Worm (Caenorhabditis elegans): ENCODE results near the gene K01A12.4.

The K01A12.4 gene

ce11 chrX:8605005-8605404 is 5.7 kb upstream of the K01A12.4 start, which contains the start of the genes H35N09.2 and H35N09.1:
H35N09.2 (minus strand) TSS chrX:8605058.
H35N09.1 (plus strand) TSS chrX:8605339.
- no peak for TF ChIP-seq hmg-4 (GFP tag; optimal IDR thresholded peaks at IDR 0.05)
- TF ChIP-seq F13C5.2 (tag; optimal IDR thresholded peaks at IDR 0.05) = peak; percentile 53

DNA sequence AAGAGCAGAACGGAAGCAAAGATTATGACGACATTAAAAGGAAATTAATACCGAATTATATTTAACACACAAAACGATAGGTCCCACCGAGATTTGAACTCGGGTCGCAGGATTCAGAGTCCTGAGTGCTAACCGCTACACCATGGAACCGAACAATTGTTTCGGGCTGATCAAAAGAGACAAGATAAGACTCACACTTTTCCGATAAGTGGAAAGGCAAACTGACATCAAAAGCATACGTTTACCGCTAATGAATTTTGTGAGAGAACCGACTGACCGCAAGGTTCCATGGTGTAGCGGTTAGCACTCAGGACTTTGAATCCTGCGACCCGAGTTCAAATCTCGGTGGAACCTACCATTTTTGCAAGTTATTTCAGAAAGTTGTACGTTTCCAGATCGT is 1.9 kb upstream of the K01A12.4 start:
- no peak; the same call in 1 of the 2 replicates for TF ChIP-seq tbx-37 (GFP tag; conservative IDR thresholded peaks at IDR 0.05)
- no peak for TF ChIP-seq B0310.2 (tag; optimal IDR thresholded peaks at IDR 0.05)
- no peak for TF ChIP-seq ceh-13 (GFP tag; optimal IDR thresholded peaks at IDR 0.05)
- TF ChIP-seq hmbx-1 (tag; optimal IDR thresholded peaks at IDR 0.05) = no peak
- no peak for TF ChIP-seq ets-7 (tag; optimal IDR thresholded peaks at IDR 0.05)
- no peak for TF ChIP-seq flt-1 (GFP tag; IDR thresholded peaks at IDR 0.05)

ce11 chrX:8612278-8612677 is 1.6 kb downstream of the K01A12.4 start:
- TF ChIP-seq tbx-11 (GFP tag; IDR thresholded peaks at IDR 0.05) = no peak
- no peak for TF ChIP-seq B0310.2 (tag; optimal IDR thresholded peaks at IDR 0.05)
- TF ChIP-seq pes-1 (GFP tag; IDR thresholded peaks at IDR 0.05) = no peak
- TF ChIP-seq ets-7 (tag; optimal IDR thresholded peaks at IDR 0.05) = no peak
- no peak for TF ChIP-seq hnd-1 (tag; optimal IDR thresholded peaks at IDR 0.05)
- TF ChIP-seq hmbx-1 (tag; optimal IDR thresholded peaks at IDR 0.05) = no peak
- no peak for TF ChIP-seq ceh-13 (GFP tag; optimal IDR thresholded peaks at IDR 0.05)
- no peak for TF ChIP-seq tra-4 (tag; optimal IDR thresholded peaks at IDR 0.05)
- TF ChIP-seq sea-1 (GFP tag; conservative IDR thresholded peaks at IDR 0.05) = no peak
- no peak for TF ChIP-seq scrt-1 (GFP tag; IDR thresholded peaks at IDR 0.05)

DNA sequence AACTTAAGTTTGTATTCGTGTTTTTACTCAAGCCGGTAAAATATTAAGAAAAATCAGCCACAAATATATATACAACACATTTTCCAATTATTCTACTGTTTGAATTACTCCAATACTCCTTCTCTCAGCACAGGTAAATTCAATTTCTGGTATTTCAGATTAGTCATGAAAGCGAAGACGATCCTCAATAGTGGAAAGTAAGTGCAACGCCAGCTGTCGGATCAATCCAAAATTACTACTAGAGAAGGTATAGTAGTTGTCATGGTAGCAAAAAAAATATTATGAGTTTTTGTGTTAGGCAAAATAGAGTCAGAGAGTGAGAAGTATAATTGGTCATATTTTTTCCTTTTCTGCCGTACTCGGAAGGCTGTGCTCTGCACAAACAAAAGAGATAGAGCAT is 2.3 kb downstream of the K01A12.4 start, which contains the start of gene K01A12.2:
TSS of gene K01A12.2 (plus strand) at position 301 of the 400 bp plus-strand sequence.
- TF ChIP-seq aly-1 (tag; optimal IDR thresholded peaks at IDR 0.05) (no peak), tbx-11 (GFP tag; IDR thresholded peaks at IDR 0.05) (no peak), ceh-36 (tag; optimal IDR thresholded peaks at IDR 0.05) (no peak), F13C5.2 (tag; optimal IDR thresholded peaks at IDR 0.05) (no peak), scrt-1 (GFP tag; IDR thresholded peaks at IDR 0.05) (no peak), tra-4 (tag; optimal IDR thresholded peaks at IDR 0.05) (no peak), pes-1 (GFP tag; IDR thresholded peaks at IDR 0.05) (no peak), hmg-4 (GFP tag; optimal IDR thresholded peaks at IDR 0.05) (no peak), tbx-37 (GFP tag; conservative IDR thresholded peaks at IDR 0.05) (no peak), flt-1 (GFP tag; IDR thresholded peaks at IDR 0.05) (no peak), hnd-1 (tag; optimal IDR thresholded peaks at IDR 0.05) (no peak), sea-1 (GFP tag; conservative IDR thresholded peaks at IDR 0.05) (no peak)

ce11 chrX:8623840-8624591 is 13.3 kb downstream of the K01A12.4 start:
- TF ChIP-seq hmg-4 (GFP tag; optimal IDR thresholded peaks at IDR 0.05) (no peak), ets-7 (tag; optimal IDR thresholded peaks at IDR 0.05) (no peak), scrt-1 (GFP tag; IDR thresholded peaks at IDR 0.05) (0 out of 2 replicates have a peak, but pooled peaks have one; percentile 50), pes-1 (GFP tag; IDR thresholded peaks at IDR 0.05) (peak; percentile 52; the same call in 1 of the 2 replicates), flt-1 (GFP tag; IDR thresholded peaks at IDR 0.05) (0 out of 2 replicates have a peak, but pooled peaks have one; percentile 10), sea-1 (GFP tag; conservative IDR thresholded peaks at IDR 0.05) (peak; percentile 42; the same call in 1 of the 2 replicates), hmbx-1 (tag; optimal IDR thresholded peaks at IDR 0.05) (no peak), ama-1 (optimal IDR thresholded peaks at IDR 0.05) (no peak), ceh-36 (tag; optimal IDR thresholded peaks at IDR 0.05) (peak; percentile 40), aly-1 (tag; optimal IDR thresholded peaks at IDR 0.05) (no peak), B0310.2 (tag; optimal IDR thresholded peaks at IDR 0.05) (no peak), tra-4 (tag; optimal IDR thresholded peaks at IDR 0.05) (no peak), F13C5.2 (tag; optimal IDR thresholded peaks at IDR 0.05) (no peak), tbx-37 (GFP tag; conservative IDR thresholded peaks at IDR 0.05) (no peak), ceh-13 (GFP tag; optimal IDR thresholded peaks at IDR 0.05) (no peak), tbx-11 (GFP tag; IDR thresholded peaks at IDR 0.05) (0 out of 2 replicates have a peak, but pooled peaks have one; percentile 5), hnd-1 (tag; optimal IDR thresholded peaks at IDR 0.05) (peak; percentile 36)

DNA sequence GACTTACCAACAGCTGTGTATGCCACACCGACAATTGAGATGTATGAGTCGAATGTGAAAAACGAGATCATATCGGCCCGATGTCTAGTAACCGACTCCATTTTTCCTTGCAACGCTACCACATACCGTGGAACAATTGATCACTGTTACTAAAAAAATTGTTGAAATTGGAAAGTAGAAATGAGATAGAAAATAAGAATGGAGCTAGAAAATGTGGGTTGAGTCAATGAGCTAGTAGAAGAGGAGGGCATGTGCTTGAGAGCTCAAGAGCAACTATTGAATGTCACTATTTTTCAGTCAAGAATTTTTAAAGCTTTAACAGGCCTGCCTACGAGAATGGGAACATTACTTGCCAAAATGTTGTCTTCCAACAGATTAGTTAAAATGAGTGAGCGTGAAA is 14.4 kb downstream of the K01A12.4 start, which contains the start of gene K01A12.3:
TSS of gene K01A12.3 (minus strand) at position 101 of the 400 bp plus-strand sequence.
- TF ChIP-seq B0310.2 (tag; optimal IDR thresholded peaks at IDR 0.05) (no peak), flt-1 (GFP tag; IDR thresholded peaks at IDR 0.05) (no peak), tbx-11 (GFP tag; IDR thresholded peaks at IDR 0.05) (no peak), scrt-1 (GFP tag; IDR thresholded peaks at IDR 0.05) (no peak), F13C5.2 (tag; optimal IDR thresholded peaks at IDR 0.05) (no peak), hnd-1 (tag; optimal IDR thresholded peaks at IDR 0.05) (no peak), ama-1 (optimal IDR thresholded peaks at IDR 0.05) (no peak), tra-4 (tag; optimal IDR thresholded peaks at IDR 0.05) (no peak), tbx-37 (GFP tag; conservative IDR thresholded peaks at IDR 0.05) (no peak), hmg-4 (GFP tag; optimal IDR thresholded peaks at IDR 0.05) (no peak), aly-1 (tag; optimal IDR thresholded peaks at IDR 0.05) (no peak), ceh-13 (GFP tag; optimal IDR thresholded peaks at IDR 0.05) (no peak), pes-1 (GFP tag; IDR thresholded peaks at IDR 0.05) (no peak), hmbx-1 (tag; optimal IDR thresholded peaks at IDR 0.05) (no peak), sea-1 (GFP tag; conservative IDR thresholded peaks at IDR 0.05) (no peak)

DNA sequence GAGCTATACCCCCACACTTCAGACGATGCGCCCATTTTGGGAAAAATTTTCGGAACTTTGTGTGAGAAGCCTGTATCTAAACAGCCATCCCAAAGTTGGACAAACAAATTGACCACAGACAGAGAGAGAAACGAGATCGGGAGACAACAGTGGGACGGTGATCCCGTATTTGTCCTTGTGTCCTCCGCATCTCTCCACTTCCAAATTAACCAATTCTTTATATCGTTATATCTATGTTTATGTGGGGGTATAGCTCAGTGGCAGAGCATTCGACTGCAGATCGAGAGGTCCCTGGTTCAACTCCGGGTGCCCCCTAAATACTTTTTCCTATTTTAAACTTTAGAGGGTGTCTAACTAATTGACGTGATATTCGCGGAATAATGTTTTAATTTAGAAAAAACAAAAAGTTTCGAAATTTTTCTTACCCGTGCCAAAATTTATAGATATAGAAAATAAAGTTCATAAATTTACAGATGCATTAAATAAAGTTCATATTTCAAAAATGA is 28.0 kb downstream of the K01A12.4 start:
- no peak for TF ChIP-seq ceh-13 (GFP tag; optimal IDR thresholded peaks at IDR 0.05)
- peak; percentile 84 for TF ChIP-seq pes-1 (GFP tag; IDR thresholded peaks at IDR 0.05)
- TF ChIP-seq scrt-1 (GFP tag; IDR thresholded peaks at IDR 0.05) = peak; percentile 85
- no peak for TF ChIP-seq ama-1 (optimal IDR thresholded peaks at IDR 0.05)
- TF ChIP-seq aly-1 (tag; optimal IDR thresholded peaks at IDR 0.05) = no peak
- TF ChIP-seq B0310.2 (tag; optimal IDR thresholded peaks at IDR 0.05) = peak; percentile 50
- peak; percentile 78; the same call in 1 of the 2 replicates for TF ChIP-seq sea-1 (GFP tag; conservative IDR thresholded peaks at IDR 0.05)
- TF ChIP-seq hmg-4 (GFP tag; optimal IDR thresholded peaks at IDR 0.05) = no peak
- TF ChIP-seq tbx-11 (GFP tag; IDR thresholded peaks at IDR 0.05) = peak; percentile 75; the same call in 1 of the 2 replicates
- TF ChIP-seq ets-7 (tag; optimal IDR thresholded peaks at IDR 0.05) = no peak
- TF ChIP-seq flt-1 (GFP tag; IDR thresholded peaks at IDR 0.05) = peak; percentile 84
- no peak for TF ChIP-seq tra-4 (tag; optimal IDR thresholded peaks at IDR 0.05)
- peak; percentile 34 for TF ChIP-seq hmbx-1 (tag; optimal IDR thresholded peaks at IDR 0.05)
- peak; percentile 69 for TF ChIP-seq hnd-1 (tag; optimal IDR thresholded peaks at IDR 0.05)
- no peak for TF ChIP-seq F13C5.2 (tag; optimal IDR thresholded peaks at IDR 0.05)
- TF ChIP-seq tbx-37 (GFP tag; conservative IDR thresholded peaks at IDR 0.05) = peak; percentile 70; the same call in 1 of the 2 replicates
- no peak for TF ChIP-seq ceh-36 (tag; optimal IDR thresholded peaks at IDR 0.05)
